Fruit fly (Drosophila melanogaster): ENCODE data around the gene CG7518.

DNA sequence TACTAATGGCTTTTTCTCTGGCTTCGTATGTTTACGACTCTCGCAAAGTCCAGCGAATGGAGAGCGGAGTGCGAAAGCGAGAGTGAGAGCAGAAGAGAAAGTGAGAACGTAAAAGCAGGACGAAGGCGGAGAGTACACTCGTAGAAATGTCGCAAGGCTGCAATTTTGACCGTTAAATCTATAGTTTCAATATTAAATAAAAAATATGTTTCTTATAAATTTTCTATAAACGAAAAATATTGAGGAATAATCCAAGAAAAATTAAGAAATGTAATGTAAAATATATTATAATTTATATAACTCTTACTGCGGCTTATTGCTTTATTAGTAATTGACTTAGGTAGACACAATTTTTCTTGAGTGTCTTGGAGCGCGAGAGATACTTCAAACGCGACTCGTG is 23.4 kb upstream of the CG7518 start:
- TF ChIP-seq Eip75B (GFP tag; optimal IDR thresholded peaks at IDR 0.05) (no peak), CG10631 (GFP tag; optimal IDR thresholded peaks at IDR 0.05) (peak; percentile 53), CG11902 (GFP tag; optimal IDR thresholded peaks at IDR 0.05) (no peak), CG16779 (tag; optimal IDR thresholded peaks at IDR 0.05) (no peak), CG6792 (GFP tag; optimal IDR thresholded peaks at IDR 0.05) (peak; percentile 50)
